Worm (Caenorhabditis elegans) whole organism, L4/young adult: Measurements from ENCODE around the gene mlt-10.
"Not testable (repeated sequence)": the region's sequence is repeated elsewhere in the genome, so short reads cannot be mapped to it uniquely, and the experiment has no call there.

Experiments
- W03F9.2 ChIP-seq: fragments of 150-350 bp; optimal IDR thresholded peaks from 2 replicates; lab custom pipeline; 2014; ENCODE audit warnings: missing biosample characterization, missing genetic modification characterization
- dao-5 ChIP-seq: sonication (generic microtip); optimal IDR thresholded peaks from 2 replicates; lab custom pipeline; 2016; ENCODE audit warnings: missing genotype, missing genetic modification characterization, moderate library complexity, missing compliant biosample characterization
- him-1 ChIP-seq: sonication (generic microtip); optimal IDR thresholded peaks from 2 replicates; lab custom pipeline; 2016; ENCODE audit warnings: missing genotype, missing genetic modification reagents, missing genetic modification characterization, missing compliant biosample characterization

mlt-10 gene

DNA sequence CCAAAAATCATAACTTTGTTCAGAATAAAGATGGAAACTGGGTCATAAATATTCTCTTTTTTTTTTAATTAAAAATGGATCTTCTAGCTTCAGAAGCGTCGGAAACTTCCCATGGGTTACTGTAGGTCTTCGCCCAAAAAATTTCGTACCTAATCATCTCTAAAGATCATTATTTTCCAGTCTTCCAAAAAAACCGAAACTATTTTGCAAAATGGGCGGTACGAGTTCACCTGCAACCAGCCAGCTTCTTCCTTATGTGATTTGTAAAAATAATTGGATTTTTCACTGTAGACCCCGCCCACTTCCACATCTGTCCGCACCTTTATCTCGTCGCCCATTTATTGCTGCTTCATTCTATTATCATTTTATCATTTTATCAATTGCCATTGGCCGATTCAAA is at the start of gene mlt-10:
Gene mlt-10 (plus strand): TSS at position 301 of the 400 bp plus-strand sequence.
- TF ChIP-seq W03F9.2 (tag; lab: Kevin White, UChicago) (no peak), dao-5 (tag; lab: Kevin White, UChicago) (no peak), him-1 (tag; lab: Kevin White, UChicago) (no peak)

- TF ChIP-seq W03F9.2 (tag; lab: Kevin White, UChicago) (no peak), him-1 (tag; lab: Kevin White, UChicago) (no peak), dao-5 (tag; lab: Kevin White, UChicago) (no peak)
Observed at ce11 chrII:502638-503037, 43.9 kb upstream of the mlt-10 start.

DNA sequence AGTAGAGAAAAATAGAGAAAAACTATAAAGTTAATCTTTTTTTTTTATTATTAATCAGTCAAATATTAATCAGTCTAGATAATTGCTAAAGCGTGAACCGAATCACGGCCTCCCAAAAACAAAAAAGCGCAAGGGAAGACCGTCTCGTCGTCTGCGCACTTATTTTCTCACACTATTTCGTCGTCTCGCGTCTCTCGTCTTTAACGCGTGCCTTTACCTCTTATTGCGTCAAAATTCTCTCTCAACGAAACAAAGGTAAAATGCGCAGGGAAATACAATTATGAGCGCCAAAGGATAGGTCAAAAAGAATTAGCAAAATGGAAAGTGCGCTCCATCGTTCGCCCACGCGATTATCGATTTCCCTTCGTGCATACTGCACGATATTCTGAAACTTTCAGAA is 40.4 kb upstream of the mlt-10 start:
- no peak for TF ChIP-seq dao-5 (tag; lab: Kevin White, UChicago)
- TF ChIP-seq W03F9.2 (tag; lab: Kevin White, UChicago) = no peak
- no peak for TF ChIP-seq him-1 (tag; lab: Kevin White, UChicago)

- no peak for TF ChIP-seq dao-5 (tag; lab: Kevin White, UChicago)
- TF ChIP-seq him-1 (tag; lab: Kevin White, UChicago) = no peak
- no peak for TF ChIP-seq W03F9.2 (tag; lab: Kevin White, UChicago)
Observed at ce11 chrII:508603-509002, 37.9 kb upstream of the mlt-10 start.

ce11 chrII:509230-509629 is 37.3 kb upstream of the mlt-10 start, which contains the start of gene srh-105:
Gene srh-105, minus strand, starts transcription at chrII:509330.
- TF ChIP-seq dao-5 (tag; lab: Kevin White, UChicago) (no peak), W03F9.2 (tag; lab: Kevin White, UChicago) (no peak), him-1 (tag; lab: Kevin White, UChicago) (no peak)

DNA sequence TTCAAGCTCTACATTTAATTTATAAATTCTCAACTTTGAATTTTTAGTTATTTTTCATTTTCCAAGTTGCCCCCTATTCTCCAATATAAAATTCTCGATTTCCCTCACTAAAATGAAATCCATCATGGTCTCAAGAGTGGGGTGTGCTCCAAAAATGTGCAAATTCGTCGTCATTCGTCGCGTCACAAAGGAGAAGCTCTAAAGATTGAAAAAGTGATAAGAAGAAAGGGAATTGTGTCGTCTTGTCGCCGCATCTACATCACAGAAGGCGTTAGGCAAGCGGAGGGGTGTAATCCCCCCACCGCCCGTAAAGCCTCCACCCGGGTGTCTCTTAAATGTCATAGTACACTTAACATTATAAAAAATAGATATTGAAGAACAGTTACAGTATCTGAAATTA is 34.5 kb upstream of the mlt-10 start:
- no peak for TF ChIP-seq W03F9.2 (tag; lab: Kevin White, UChicago)
- TF ChIP-seq him-1 (tag; lab: Kevin White, UChicago) = no peak
- no peak for TF ChIP-seq dao-5 (tag; lab: Kevin White, UChicago)

- TF ChIP-seq him-1 (tag; lab: Kevin White, UChicago) (no peak), dao-5 (tag; lab: Kevin White, UChicago) (no peak), W03F9.2 (tag; lab: Kevin White, UChicago) (no peak)
Observed at ce11 chrII:512630-513029, 33.9 kb upstream of the mlt-10 start.

DNA sequence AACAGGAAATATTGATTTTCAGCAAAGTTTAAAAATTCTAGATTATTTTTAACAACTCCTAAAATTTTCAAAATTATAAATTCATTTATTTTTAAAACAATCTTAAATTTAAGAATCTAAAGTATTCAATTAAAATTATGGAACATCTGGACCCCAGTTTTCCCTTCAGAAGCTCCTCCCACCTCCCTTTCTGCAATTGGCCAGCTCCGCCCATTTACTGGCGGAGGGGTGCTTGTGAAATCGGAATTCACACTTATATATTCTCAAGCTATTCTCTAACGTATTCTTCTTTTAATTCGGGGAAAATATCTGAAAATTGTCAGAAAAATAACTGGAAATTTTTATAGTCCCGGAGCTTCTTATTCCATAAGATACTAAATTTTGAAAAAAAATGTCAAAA is 30.7 kb upstream of the mlt-10 start, which contains the start of gene mab-9:
Gene mab-9 (plus strand): TSS at position 260 of the 400 bp plus-strand sequence.
- TF ChIP-seq him-1 (tag; lab: Kevin White, UChicago) (no peak), W03F9.2 (tag; lab: Kevin White, UChicago) (no peak), dao-5 (tag; lab: Kevin White, UChicago) (no peak)

DNA sequence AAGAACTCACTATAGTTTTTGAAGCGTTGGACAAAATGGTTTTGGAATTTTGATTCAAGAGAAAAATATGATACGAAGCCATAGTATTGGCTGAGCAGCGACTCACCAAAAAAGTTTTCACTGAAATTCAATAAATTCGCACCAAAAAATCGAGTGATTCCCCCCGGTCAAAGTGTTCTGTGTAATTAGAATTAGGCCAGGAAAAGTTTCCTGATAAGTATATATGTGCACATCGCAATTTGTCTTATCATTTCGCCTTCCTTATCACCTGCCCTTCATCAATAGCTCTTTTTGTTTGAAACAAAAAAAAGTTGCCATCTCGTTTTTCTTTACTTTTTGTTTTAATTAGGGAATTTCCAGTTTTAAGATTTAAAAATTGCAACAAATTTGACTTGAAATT is 24.8 kb upstream of the mlt-10 start:
- TF ChIP-seq him-1 (tag; lab: Kevin White, UChicago) (no peak), dao-5 (tag; lab: Kevin White, UChicago) (no peak), W03F9.2 (tag; lab: Kevin White, UChicago) (no peak)

DNA sequence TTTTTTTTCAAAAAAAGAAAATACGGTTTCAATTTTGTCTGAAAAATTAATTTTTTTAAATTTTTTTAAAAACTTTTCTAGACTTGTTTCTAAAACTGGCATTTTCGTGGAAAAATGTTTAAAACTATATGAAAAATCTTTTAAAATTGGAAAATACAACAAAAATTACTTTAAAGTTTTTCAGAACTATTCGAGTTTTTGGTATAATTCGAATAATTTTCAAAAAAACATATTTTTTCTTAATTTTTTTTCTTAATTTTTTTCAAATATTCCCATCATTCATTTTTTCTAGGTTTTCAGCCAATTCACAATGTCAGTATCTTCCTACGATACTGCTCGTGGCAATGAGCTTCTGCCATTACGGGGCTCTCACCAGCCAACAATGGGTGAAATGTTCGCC is 24.2 kb upstream of the mlt-10 start, which contains the start of gene slc-36.2:
Gene slc-36.2 (plus strand): TSS at position 301 of the 400 bp plus-strand sequence.
- no peak for TF ChIP-seq dao-5 (tag; lab: Kevin White, UChicago)

- TF ChIP-seq him-1 (tag; lab: Kevin White, UChicago) = no peak
- TF ChIP-seq W03F9.2 (tag; lab: Kevin White, UChicago) = no peak
- no peak for TF ChIP-seq dao-5 (tag; lab: Kevin White, UChicago)
Observed at ce11 chrII:526375-526774, 20.1 kb upstream of the mlt-10 start, which contains the start of gene lgc-34. Gene lgc-34, plus strand, starts transcription at chrII:526574.

ce11 chrII:535226-535625 is 11.3 kb upstream of the mlt-10 start, which contains the start of gene T27A1.3:
Gene T27A1.3, plus strand, starts transcription at chrII:535526.
- TF ChIP-seq him-1, dao-5, W03F9.2 (tag; lab: Kevin White, UChicago): not testable (repeated sequence)

ce11 chrII:536775-537174 is 9.7 kb upstream of the mlt-10 start, which contains the start of gene T27A1.2:
Gene T27A1.2, minus strand, starts transcription at chrII:536875.
- no peak for TF ChIP-seq dao-5 (tag; lab: Kevin White, UChicago)

DNA sequence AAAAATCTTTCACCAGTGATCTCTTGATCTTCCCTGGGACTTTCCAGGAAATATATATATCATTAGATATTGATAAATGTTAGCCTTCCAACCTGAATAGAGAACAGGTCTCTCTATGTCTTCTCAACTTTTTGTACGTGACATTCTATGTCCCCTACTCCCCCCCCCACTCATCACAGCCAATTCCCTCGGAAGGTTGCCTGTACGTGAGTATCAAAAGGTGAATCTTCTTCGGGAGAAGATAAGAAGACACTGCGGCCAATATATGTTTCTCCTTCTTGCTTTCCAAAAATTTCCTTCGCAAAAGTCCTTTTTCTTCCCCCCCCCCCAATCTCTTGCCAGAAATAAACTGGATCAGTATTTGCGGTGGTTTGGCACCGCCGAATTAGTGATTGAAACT is 4.1 kb upstream of the mlt-10 start:
- no peak for TF ChIP-seq him-1 (tag; lab: Kevin White, UChicago)
- TF ChIP-seq dao-5 (tag; lab: Kevin White, UChicago) = no peak
- TF ChIP-seq W03F9.2 (tag; lab: Kevin White, UChicago) = no peak
